Worm (Caenorhabditis elegans) whole organism, L3 larva: Measurements from ENCODE around the gene F27D9.13.

Experiments
- ZK546.5 ChIP-seq: sonication (generic microtip); optimal IDR thresholded peaks from 2 replicates; lab custom pipeline; 2017; ENCODE audit warnings: missing biosample characterization, missing genetic modification characterization
- ceh-16 ChIP-seq: sonication (generic microtip); optimal IDR thresholded peaks from 2 replicates; lab custom pipeline; 2017; ENCODE audit warnings: missing biosample characterization, missing genetic modification characterization
- ceh-82 ChIP-seq: fragments of 150-350 bp; optimal IDR thresholded peaks from 2 replicates; lab custom pipeline; 2014; ENCODE audit warnings: missing biosample characterization, missing genetic modification characterization
- egl-5 ChIP-seq: fragments of 150-350 bp; optimal IDR thresholded peaks from 2 replicates; lab custom pipeline; 2017; ENCODE audit warnings: missing biosample characterization, missing genetic modification reagents, missing genetic modification characterization, inconsistent platforms
- eor-1 ChIP-seq, 2 experiments: fragments of 150-350 bp; optimal IDR thresholded peaks; 2 replicates each; lab custom pipeline; 2014 to 2018; ENCODE audit warnings: missing biosample characterization in 2 of 2, missing genetic modification characterization in 2 of 2
- mml-1 ChIP-seq: fragments of 150-350 bp; sonication (generic microtip); optimal IDR thresholded peaks from 3 replicates; lab custom pipeline; 2014; ENCODE audit warnings: missing biosample characterization, missing genetic modification characterization
- nhr-11 ChIP-seq: fragments of 150-350 bp; optimal IDR thresholded peaks from 2 replicates; lab custom pipeline; 2014; ENCODE audit warnings: missing biosample characterization, missing genetic modification characterization
- unc-39 ChIP-seq: sonication (generic microtip); optimal IDR thresholded peaks from 4 replicates; lab custom pipeline; 2017; ENCODE audit warnings: missing biosample characterization, missing genetic modification characterization
- unc-62 ChIP-seq: fragments of 150-350 bp; sonication (generic microtip); optimal IDR thresholded peaks from 4 replicates; lab custom pipeline; 2014; ENCODE audit warnings: missing biosample characterization, missing genetic modification reagents, missing genetic modification characterization

ce11 chrX:7653708-7654390 is 13.4 kb downstream of the F27D9.13 start:
- TF ChIP-seq egl-5 (tag; lab: Kevin White, UChicago): no peak
- no peak for TF ChIP-seq ZK546.5 (tag; lab: Kevin White, UChicago)
- TF ChIP-seq eor-1 (tag; optimal IDR thresholded peaks at IDR 0.05; lab: Kevin White, UChicago): no peak
- TF ChIP-seq unc-62 (GFP tag; lab: Kevin White, UChicago): no peak
- no peak for TF ChIP-seq ceh-16 (tag; lab: Kevin White, UChicago)
- TF ChIP-seq mml-1 (tag; lab: Kevin White, UChicago): no peak
- no peak for TF ChIP-seq ceh-82 (tag; lab: Kevin White, UChicago)
- TF ChIP-seq nhr-11 (tag; lab: Kevin White, UChicago): no peak
- TF ChIP-seq unc-39 (tag; lab: Kevin White, UChicago): no peak
